Fruit fly (Drosophila melanogaster) whole organism, embryonic: ENCODE data around the gene Rab9.

ENCODE experiments used
- Atf6 ChIP-seq: fragments of 200-800 bp; sonication (Bioruptor generic); IDR thresholded peaks from 2 replicates; pipeline ENCODE4 v1.3.6; 2022; ENCODE audit warnings: missing biosample characterization, missing genetic modification characterization
- Bgb ChIP-seq: fragments of 200-800 bp; sonication (Bioruptor generic); IDR thresholded peaks from 2 replicates; pipeline ENCODE4 v1.3.6; 2022; ENCODE audit warnings: missing biosample characterization, missing genetic modification characterization; ENCODE audit not compliant: partially characterized antibody
- Blimp-1 ChIP-seq: fragments of 200-800 bp; sonication (Bioruptor generic); optimal IDR thresholded peaks from 3 replicates; lab custom pipeline; 2018; ENCODE audit warnings: missing biosample characterization, missing genetic modification characterization, mild to moderate bottlenecking, moderate library complexity, missing genetic modification reagents
- CG1024 ChIP-seq: fragments of 200-800 bp; sonication (Bioruptor generic); IDR thresholded peaks from 2 replicates; pipeline ENCODE4 v1.3.6; 2022; ENCODE audit warnings: missing biosample characterization, missing genetic modification characterization
- CG10366 ChIP-seq: fragments of 200-800 bp; sonication (Bioruptor generic); IDR thresholded peaks from 2 replicates; pipeline ENCODE4 v1.3.6; 2022; ENCODE audit warnings: missing biosample characterization, missing genetic modification characterization
- CG10462 ChIP-seq: fragments of 200-800 bp; sonication (Bioruptor generic); optimal IDR thresholded peaks from 2 replicates; lab custom pipeline; 2016; ENCODE audit warnings: missing biosample characterization, missing genetic modification characterization
- CG11093 ChIP-seq: fragments of 200-800 bp; sonication (Bioruptor generic); IDR thresholded peaks from 3 replicates; pipeline ENCODE4 v1.3.6; 2022; ENCODE audit warnings: missing biosample characterization, missing genetic modification characterization
- CG12236 ChIP-seq: fragments of 200-800 bp; sonication (Bioruptor generic); optimal IDR thresholded peaks from 2 replicates; lab custom pipeline; 2016; ENCODE audit warnings: missing biosample characterization, missing genetic modification characterization
- CG12299 ChIP-seq: fragments of 200-800 bp; sonication (Bioruptor generic); optimal IDR thresholded peaks from 2 replicates; lab custom pipeline; 2018; ENCODE audit warnings: missing biosample characterization, mild to moderate bottlenecking, missing genetic modification characterization
- CG12769 ChIP-seq: fragments of 200-800 bp; sonication (Bioruptor generic); optimal IDR thresholded peaks from 2 replicates; lab custom pipeline; 2019; ENCODE audit warnings: missing biosample characterization, mild to moderate bottlenecking, missing genetic modification characterization, moderate library complexity
- CG13287 ChIP-seq: fragments of 200-800 bp; sonication (Bioruptor generic); IDR thresholded peaks from 2 replicates; pipeline ENCODE4 v1.3.6; 2022; ENCODE audit warnings: missing biosample characterization, missing genetic modification characterization; ENCODE audit not compliant: partially characterized antibody
- CG13894 ChIP-seq: fragments of 200-800 bp; sonication (Bioruptor generic); optimal IDR thresholded peaks from 3 replicates; lab custom pipeline; 2018; ENCODE audit warnings: missing biosample characterization, mild to moderate bottlenecking, missing genetic modification characterization, moderate library complexity
- CG15479 ChIP-seq: fragments of 200-800 bp; sonication (Bioruptor generic); optimal IDR thresholded peaks from 3 replicates; lab custom pipeline; 2019; ENCODE audit warnings: missing biosample characterization, mild to moderate bottlenecking, missing genetic modification characterization, moderate library complexity
- CG15514 ChIP-seq: fragments of 200-800 bp; sonication (Bioruptor generic); optimal IDR thresholded peaks from 3 replicates; lab custom pipeline; 2017; ENCODE audit warnings: missing biosample characterization, missing genetic modification characterization, mild to moderate bottlenecking, moderate library complexity, missing genetic modification reagents
- CG17802 ChIP-seq: fragments of 200-800 bp; sonication (Bioruptor generic); optimal IDR thresholded peaks from 2 replicates; lab custom pipeline; 2018; ENCODE audit warnings: missing biosample characterization, mild to moderate bottlenecking, missing genetic modification characterization, moderate library complexity
- CG17829 ChIP-seq: fragments of 200-800 bp; optimal IDR thresholded peaks from 2 replicates; lab custom pipeline; 2019; ENCODE audit warnings: missing biosample characterization, mild to moderate bottlenecking, missing genetic modification characterization, moderate library complexity
- CG2678 ChIP-seq: fragments of 200-800 bp; sonication (Bioruptor generic); optimal IDR thresholded peaks from 3 replicates; lab custom pipeline; 2019; ENCODE audit warnings: missing biosample characterization, mild to moderate bottlenecking, missing genetic modification characterization, moderate library complexity
- CG34422 ChIP-seq: fragments of 200-800 bp; sonication (Bioruptor generic); IDR thresholded peaks from 3 replicates; pipeline ENCODE4 v1.3.6; 2022; ENCODE audit warnings: missing biosample characterization, missing genetic modification characterization
- CG5180 ChIP-seq: fragments of 200-800 bp; sonication (Bioruptor generic); optimal IDR thresholded peaks from 3 replicates; lab custom pipeline; 2017; ENCODE audit warnings: missing biosample characterization, missing genetic modification characterization, mild to moderate bottlenecking, moderate library complexity, missing genetic modification reagents
- CG6254 ChIP-seq: fragments of 200-800 bp; sonication (Bioruptor generic); optimal IDR thresholded peaks from 3 replicates; lab custom pipeline; 2017; ENCODE audit warnings: mild to moderate bottlenecking, missing biosample characterization, missing genetic modification reagents, missing genetic modification characterization
- CG6791 ChIP-seq: fragments of 200-800 bp; sonication (Bioruptor generic); IDR thresholded peaks from 3 replicates; pipeline ENCODE4 v1.3.6; 2022; ENCODE audit warnings: missing biosample characterization, missing genetic modification characterization; ENCODE audit not compliant: partially characterized antibody
- CG8924 ChIP-seq: fragments of 200-800 bp; optimal IDR thresholded peaks from 3 replicates; lab custom pipeline; 2019; ENCODE audit warnings: missing biosample characterization, mild to moderate bottlenecking, missing genetic modification characterization, moderate library complexity
- CG9727 ChIP-seq: fragments of 200-800 bp; sonication (Bioruptor generic); optimal IDR thresholded peaks from 3 replicates; lab custom pipeline; 2017; ENCODE audit warnings: missing biosample characterization, mild to moderate bottlenecking, missing genetic modification characterization
- Chrac-16 ChIP-seq: fragments of 200-800 bp; sonication (Bioruptor generic); optimal IDR thresholded peaks from 3 replicates; lab custom pipeline; 2016; ENCODE audit warnings: missing biosample characterization, missing genetic modification characterization
- Dref ChIP-seq: fragments of 200-800 bp; sonication (Bioruptor generic); IDR thresholded peaks from 2 replicates; pipeline ENCODE4 v1.3.6; 2022; ENCODE audit warnings: missing biosample characterization, missing genetic modification characterization
- HLH3B ChIP-seq: fragments of 200-800 bp; sonication (Bioruptor generic); IDR thresholded peaks from 2 replicates; pipeline ENCODE4 v1.3.6; 2022; ENCODE audit warnings: missing biosample characterization, missing genetic modification characterization
- Jarid2 ChIP-seq: fragments of 200-800 bp; sonication (Bioruptor generic); optimal IDR thresholded peaks from 3 replicates; lab custom pipeline; 2017; ENCODE audit warnings: mild to moderate bottlenecking, missing biosample characterization, missing genetic modification reagents, missing genetic modification characterization
- Nf-YC ChIP-seq: fragments of 200-800 bp; optimal IDR thresholded peaks from 3 replicates; lab custom pipeline; 2019; ENCODE audit warnings: missing biosample characterization, mild to moderate bottlenecking, missing genetic modification characterization, moderate library complexity
- Sry-β ChIP-seq: fragments of 200-800 bp; sonication (Bioruptor generic); optimal IDR thresholded peaks from 2 replicates; lab custom pipeline; 2018; ENCODE audit warnings: missing biosample characterization, mild to moderate bottlenecking, missing genetic modification characterization, moderate library complexity
- Trl ChIP-seq, 3 experiments: fragments of >200 bp in 2 of 3; fragments of 200-800 bp in 1 of 3; sonication (Bioruptor generic) in 1 of 3; optimal IDR thresholded peaks; 2 replicates in 1 of 3; 3 replicates in 2 of 3; lab custom pipeline; 2016 to 2017; ENCODE audit warnings: missing biosample characterization in 1 of 3, missing genetic modification characterization in 1 of 3
- ash1 ChIP-seq: fragments of 200-800 bp; sonication (Bioruptor generic); optimal IDR thresholded peaks from 2 replicates; lab custom pipeline; 2018; ENCODE audit warnings: missing biosample characterization, mild to moderate bottlenecking, missing genetic modification characterization
- az2 ChIP-seq: fragments of 200-800 bp; sonication (Bioruptor generic); optimal IDR thresholded peaks from 3 replicates; lab custom pipeline; 2016; ENCODE audit warnings: missing biosample characterization, missing genetic modification characterization
- bbx ChIP-seq: fragments of 200-800 bp; sonication (Bioruptor generic); IDR thresholded peaks from 2 replicates; pipeline ENCODE4 v1.3.6; 2022; ENCODE audit warnings: missing biosample characterization, missing genetic modification characterization; ENCODE audit not compliant: partially characterized antibody
- bowl ChIP-seq: fragments of 200-800 bp; sonication (Bioruptor generic); IDR thresholded peaks from 2 replicates; pipeline ENCODE4 v1.3.6; 2022; ENCODE audit warnings: missing biosample characterization, missing genetic modification characterization
- cg ChIP-seq: fragments of 200-800 bp; sonication (Bioruptor generic); optimal IDR thresholded peaks from 3 replicates; lab custom pipeline; 2019; ENCODE audit warnings: missing biosample characterization, mild to moderate bottlenecking, missing genetic modification characterization, moderate library complexity
- chinmo ChIP-seq: fragments of 200-800 bp; sonication (Bioruptor generic); IDR thresholded peaks from 4 replicates; pipeline ENCODE4 v1.3.6; 2022; ENCODE audit warnings: missing biosample characterization, missing genetic modification characterization; ENCODE audit not compliant: partially characterized antibody
- ci ChIP-seq: fragments of 200-800 bp; sonication (Bioruptor generic); IDR thresholded peaks from 3 replicates; pipeline ENCODE4 v1.3.6; 2022; ENCODE audit warnings: missing biosample characterization, missing genetic modification characterization
- dmrt99B ChIP-seq: fragments of 200-800 bp; sonication (Bioruptor generic); optimal IDR thresholded peaks from 2 replicates; lab custom pipeline; 2018; ENCODE audit warnings: missing biosample characterization, mild to moderate bottlenecking, missing genetic modification characterization, moderate library complexity
- ken ChIP-seq: fragments of 200-800 bp; sonication (Bioruptor generic); IDR thresholded peaks from 3 replicates; pipeline ENCODE4 v1.3.6; 2022; ENCODE audit warnings: missing biosample characterization, missing genetic modification characterization
- nmo ChIP-seq: fragments of 200-800 bp; sonication (Bioruptor generic); optimal IDR thresholded peaks from 2 replicates; lab custom pipeline; 2018; ENCODE audit warnings: missing biosample characterization, mild to moderate bottlenecking, missing genetic modification characterization, moderate library complexity
- pros ChIP-seq: fragments of 200-800 bp; sonication (Bioruptor generic); optimal IDR thresholded peaks from 3 replicates; lab custom pipeline; 2019; ENCODE audit warnings: missing biosample characterization, mild to moderate bottlenecking, missing genetic modification characterization, moderate library complexity
- row ChIP-seq: fragments of 200-800 bp; sonication (Bioruptor generic); IDR thresholded peaks from 3 replicates; pipeline ENCODE4 v1.3.6; 2022; ENCODE audit warnings: missing biosample characterization, missing genetic modification characterization
- sens ChIP-seq: fragments of 200-800 bp; sonication (Bioruptor generic); peaks from one replicate; lab custom pipeline; 2016; ENCODE audit warnings: missing biosample characterization, missing genetic modification characterization
- shn ChIP-seq: fragments of 200-800 bp; sonication (Bioruptor generic); optimal IDR thresholded peaks from 3 replicates; lab custom pipeline; 2016; ENCODE audit warnings: missing biosample characterization, missing genetic modification characterization
- tup ChIP-seq: fragments of 200-800 bp; sonication (Bioruptor generic); optimal IDR thresholded peaks from 2 replicates; lab custom pipeline; 2016; ENCODE audit warnings: missing biosample characterization, mild to moderate bottlenecking, missing genetic modification characterization, moderate library complexity
- vvl ChIP-seq: fragments of 200-800 bp; sonication (Bioruptor generic); IDR thresholded peaks from 2 replicates; pipeline ENCODE4 v1.3.6; 2022; ENCODE audit warnings: missing biosample characterization, missing genetic modification characterization

The Rab9 gene

dm6 chr2L:19438685-19439597, 6.6 kb downstream of the Rab9 start (continued):
- TF ChIP-seq CG12769, result peak; percentile 44
- no peak for TF ChIP-seq CG6791 (GFP tag; lab: Robert Waterston, UW)
- TF ChIP-seq Dref (GFP tag; lab: Robert Waterston, UW), result 0 out of 2 replicates have a peak, but pooled peaks have one; percentile 12
- no peak for TF ChIP-seq Bgb (GFP tag; lab: Robert Waterston, UW)
- TF ChIP-seq CG34422 (GFP tag; lab: Robert Waterston, UW), result peak; percentile 17; the same call in 1 of the 3 replicates
- no peak for TF ChIP-seq tup
- peak; percentile 8 for TF ChIP-seq CG15514 (GFP tag; lab: Kevin White, UChicago)
- TF ChIP-seq row (GFP tag; lab: Robert Waterston, UW), result peak; percentile 58
- TF ChIP-seq dmrt99B (tag; lab: Kevin White, UChicago), result peak; percentile 10
- no peak for TF ChIP-seq sens
- TF ChIP-seq CG17802 (tag; lab: Kevin White, UChicago), result no peak
- 0 out of 2 replicates have a peak, but pooled peaks have one; percentile 10 for TF ChIP-seq bbx
- peak; percentile 85 for TF ChIP-seq pros
- peak; percentile 10 for TF ChIP-seq Nf-YC (tag; lab: Kevin White, UChicago)
- TF ChIP-seq ci, result 0 out of 3 replicates have a peak, but pooled peaks have one; percentile 16
- TF ChIP-seq CG12236 (GFP tag; lab: Kevin White, UChicago), result no peak
- no peak for TF ChIP-seq CG12299 (tag; lab: Kevin White, UChicago)
- peak; percentile 43 for TF ChIP-seq Jarid2
- peak; percentile 82; the same call in 3 of the 4 replicates for TF ChIP-seq chinmo
- TF ChIP-seq CG11093 (GFP tag; lab: Robert Waterston, UW), result 0 out of 3 replicates have a peak, but pooled peaks have one; percentile 9
- peak; percentile 99 for TF ChIP-seq Blimp-1
- TF ChIP-seq HLH3B (GFP tag; lab: Robert Waterston, UW), result 0 out of 2 replicates have a peak, but pooled peaks have one; percentile 23
- TF ChIP-seq shn (GFP tag; lab: Kevin White, UChicago), result no peak
- TF ChIP-seq Sry-β (GFP tag; lab: Kevin White, UChicago), result peak; percentile 87
- peak in 1 of 2 experiments; percentile 46 for TF ChIP-seq Trl (optimal IDR thresholded peaks at IDR 0.05; lab: Kevin White, UChicago)
- TF ChIP-seq Trl (GFP tag; optimal IDR thresholded peaks at IDR 0.05; lab: Kevin White, UChicago), result no peak
- peak; percentile 9 for TF ChIP-seq az2 (GFP tag; lab: Kevin White, UChicago)
- peak; percentile 92 for TF ChIP-seq CG5180
- TF ChIP-seq CG13287 (GFP tag; lab: Robert Waterston, UW), result 0 out of 2 replicates have a peak, but pooled peaks have one; percentile 11
- peak; percentile 6 for TF ChIP-seq CG13894 (tag; lab: Kevin White, UChicago)
- peak; percentile 84; the same call in 1 of the 2 replicates for TF ChIP-seq vvl (GFP tag; lab: Robert Waterston, UW)
- peak; percentile 2 for TF ChIP-seq CG2678 (tag; lab: Kevin White, UChicago)
- TF ChIP-seq ken (GFP tag; lab: Robert Waterston, UW), result 0 out of 3 replicates have a peak, but pooled peaks have one; percentile 13
- no peak for TF ChIP-seq CG6254 (GFP tag; lab: Kevin White, UChicago)
- TF ChIP-seq, all 482 proteins: peak for 35

dm6 chr2L:19439598-19440230, 7.3 kb downstream of the Rab9 start:
- TF ChIP-seq bowl (GFP tag; lab: Robert Waterston, UW) (peak; percentile 52; the same call in 1 of the 2 replicates), CG9727 (GFP tag; lab: Kevin White, UChicago) (peak; percentile 70), cg (GFP tag; lab: Kevin White, UChicago) (no peak), CG17829 (tag; lab: Kevin White, UChicago) (peak; percentile 67), nmo (GFP tag; lab: Kevin White, UChicago) (peak; percentile 73), CG15479 (no peak), CG10462 (GFP tag; lab: Kevin White, UChicago) (peak; percentile 66), Chrac-16 (GFP tag; lab: Kevin White, UChicago) (peak; percentile 60), ci (peak; percentile 97), CG8924 (tag; lab: Kevin White, UChicago) (peak; percentile 89), CG1024 (GFP tag; lab: Robert Waterston, UW) (peak; percentile 83), Atf6 (GFP tag; lab: Robert Waterston, UW) (peak; percentile 66; the same call in 1 of the 2 replicates), CG10366 (GFP tag; lab: Robert Waterston, UW) (peak; percentile 96), dmrt99B (tag; lab: Kevin White, UChicago) (peak; percentile 92), ash1 (GFP tag; lab: Kevin White, UChicago) (no peak)
